Worm (Caenorhabditis elegans): Measurements from ENCODE around the gene F28F5.4.

DNA sequence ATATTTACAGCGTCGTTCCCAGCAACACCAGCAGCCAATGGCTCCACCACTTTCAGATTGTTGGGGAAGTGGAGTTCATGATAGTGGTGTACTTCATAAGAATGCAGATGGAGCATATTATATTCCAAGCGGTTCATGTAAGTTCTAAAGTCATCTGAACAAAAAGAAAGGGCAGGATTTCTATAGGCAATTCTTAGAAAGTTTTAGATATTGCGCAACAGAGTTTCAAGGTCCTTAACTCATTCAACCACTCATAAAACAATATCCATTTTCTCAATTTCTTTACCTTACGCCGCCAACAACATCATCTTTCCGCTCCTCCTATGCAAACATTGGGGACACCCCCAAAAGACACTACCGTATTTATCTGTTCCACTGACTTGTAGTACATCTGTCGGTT, 14.5 kb upstream of the F28F5.4 start:
- TF ChIP-seq ref-1 (GFP tag; conservative IDR thresholded peaks at IDR 0.05) (no peak), med-1 (GFP tag; optimal IDR thresholded peaks at IDR 0.05; ENCODE audit: insufficient read depth) (no peak), cog-1 (tag; optimal IDR thresholded peaks at IDR 0.05) (no peak), ztf-29 (GFP tag; IDR thresholded peaks at IDR 0.05) (no peak)
